Worm (Caenorhabditis elegans) whole organism, midembryonic: Measurements from ENCODE around the gene gmap-1.

Experiments used
- cog-1 ChIP-seq: sonication (generic microtip); optimal IDR thresholded peaks from 2 replicates; lab custom pipeline; 2016; ENCODE audit warnings: missing genetic modification characterization, missing compliant biosample characterization
- flt-1 ChIP-seq: fragments of 200-800 bp; sonication (Bioruptor generic); IDR thresholded peaks from 2 replicates; pipeline ENCODE4 v1.3.6; 2022; ENCODE audit warnings: missing genetic modification characterization, missing compliant biosample characterization
- ref-1 ChIP-seq: fragments of 200-800 bp; sonication (Bioruptor generic); conservative IDR thresholded peaks from 2 replicates; pipeline ENCODE4 v1.3.6; 2022; ENCODE audit warnings: missing genetic modification reagents, missing genetic modification characterization, missing compliant biosample characterization
- ztf-23 ChIP-seq: fragments of 200-800 bp; sonication (Bioruptor generic); IDR thresholded peaks from 2 replicates; pipeline ENCODE4 v1.3.6; 2022; ENCODE audit warnings: missing genetic modification reagents, missing genetic modification characterization, missing compliant biosample characterization
- ztf-29 ChIP-seq: fragments of 200-800 bp; sonication (Bioruptor generic); IDR thresholded peaks from 2 replicates; pipeline ENCODE4 v1.3.6; 2022; ENCODE audit warnings: missing genetic modification reagents, missing genetic modification characterization, missing compliant biosample characterization

DNA sequence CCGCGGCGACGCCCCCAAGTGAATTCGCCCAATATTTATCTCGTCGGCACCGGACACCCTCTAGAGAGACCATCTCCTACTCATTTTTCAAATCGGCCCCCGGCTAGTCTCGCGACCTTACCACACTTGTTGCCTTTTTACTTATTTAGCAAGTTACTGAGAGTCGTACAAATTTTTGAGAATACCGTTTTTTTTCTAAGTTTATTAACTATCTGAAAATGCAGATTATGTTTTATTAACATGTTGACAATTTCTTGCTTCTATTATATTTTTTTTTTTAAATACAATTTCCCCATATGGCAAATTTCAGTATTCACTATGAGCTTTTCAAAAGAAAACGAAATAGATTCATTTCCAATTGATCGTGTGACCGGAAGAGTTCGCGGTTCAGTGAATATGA is 42.0 kb upstream of the gmap-1 start, which contains the start of the genes F11C1.4 and F11C1.10:
- TF ChIP-seq flt-1 (no peak), ref-1 (no peak), ztf-29 (GFP tag; lab: Robert Waterston, UW) (no peak), ztf-23 (no peak), cog-1 (no peak)
